Fruit fly (Drosophila melanogaster): ENCODE results near the gene Bub3.
A peak's percentile ranks its signal among the peaks of the same experiment; 100 is the strongest.

The Bub3 gene

dm6 chr3R:29716043-29716781 lies 41.0 kb upstream of the Bub3 start (continued):
- TF ChIP-seq dmrt99B (tag; optimal IDR thresholded peaks at IDR 0.05) (peak; percentile 7), CG6254 (GFP tag; optimal IDR thresholded peaks at IDR 0.05) (peak; percentile 3), bsh (GFP tag; optimal IDR thresholded peaks at IDR 0.05) (peak in 1 of 2 experiments; percentile 1), CG8359 (GFP tag; optimal IDR thresholded peaks at IDR 0.05; ENCODE audit: borderline replicate concordance) (peak; percentile 33), Lpt (GFP tag; optimal IDR thresholded peaks at IDR 0.05) (peak; percentile 93), CG11085 (GFP tag; IDR thresholded peaks at IDR 0.05) (no peak), unc-4 (GFP tag; IDR thresholded peaks at IDR 0.05; ENCODE audit: partially characterized antibody) (no peak), Med (GFP tag) (peak; percentile 48), D (optimal IDR thresholded peaks at IDR 0.05) (no peak), D (GFP tag; optimal IDR thresholded peaks at IDR 0.05) (no peak), B-H1 (GFP tag; IDR thresholded peaks at IDR 0.05) (no peak), Rfx (GFP tag; IDR thresholded peaks at IDR 0.05) (0 out of 2 replicates have a peak, but pooled peaks have one; percentile 13), D19B (GFP tag; optimal IDR thresholded peaks at IDR 0.05) (no peak), Dref (GFP tag; IDR thresholded peaks at IDR 0.05) (no peak), dan (GFP tag; IDR thresholded peaks at IDR 0.05) (no peak), ase (GFP tag; IDR thresholded peaks at IDR 0.05) (no peak), CG11504 (tag; optimal IDR thresholded peaks at IDR 0.05) (peak; percentile 1), chinmo (GFP tag; IDR thresholded peaks at IDR 0.05; ENCODE audit: partially characterized antibody) (no peak), al (GFP tag; IDR thresholded peaks at IDR 0.05) (no peak), caup (GFP tag; optimal IDR thresholded peaks at IDR 0.05; ENCODE audit: severe bottlenecking) (no peak), CG5180 (GFP tag; optimal IDR thresholded peaks at IDR 0.05) (no peak), CG14965 (GFP tag; optimal IDR thresholded peaks at IDR 0.05; ENCODE audit: borderline replicate concordance) (peak; percentile 78), CG15269 (tag; optimal IDR thresholded peaks at IDR 0.05) (no peak), gcm2 (GFP tag; optimal IDR thresholded peaks at IDR 0.05) (no peak), Sox102F (GFP tag; optimal IDR thresholded peaks at IDR 0.05) (no peak), CG4424 (GFP tag; optimal IDR thresholded peaks at IDR 0.05) (no peak), CG31365 (tag; optimal IDR thresholded peaks at IDR 0.05) (no peak), gsb (GFP tag; IDR thresholded peaks at IDR 0.05) (0 out of 2 replicates have a peak, but pooled peaks have one; percentile 20), CG10959 (GFP tag; IDR thresholded peaks at IDR 0.05) (peak; percentile 7; the same call in 1 of the 2 replicates), sens-2 (GFP tag; IDR thresholded peaks at IDR 0.05) (no peak), Nf-YB (GFP tag; optimal IDR thresholded peaks at IDR 0.05) (no peak), bigmax (GFP tag; optimal IDR thresholded peaks at IDR 0.05) (no peak), CG6654 (GFP tag; optimal IDR thresholded peaks at IDR 0.05) (no peak), ems (GFP tag; optimal IDR thresholded peaks at IDR 0.05) (no peak), CG8281 (tag; optimal IDR thresholded peaks at IDR 0.05) (no peak), HLHmδ (GFP tag; optimal IDR thresholded peaks at IDR 0.05) (peak; percentile 47), usp (GFP tag; optimal IDR thresholded peaks at IDR 0.05) (no peak), Dip3 (GFP tag; optimal IDR thresholded peaks at IDR 0.05) (no peak), h (optimal IDR thresholded peaks at IDR 0.05) (peak; percentile 70), CG7556 (GFP tag; optimal IDR thresholded peaks at IDR 0.05) (no peak), CG32532 (GFP tag; IDR thresholded peaks at IDR 0.05) (peak; percentile 20; the same call in 1 of the 2 replicates), CG12219 (GFP tag; optimal IDR thresholded peaks at IDR 0.05) (peak; percentile 15), Dp (GFP tag; optimal IDR thresholded peaks at IDR 0.05) (no peak), CG13775 (GFP tag; optimal IDR thresholded peaks at IDR 0.05) (no peak), trem (tag; optimal IDR thresholded peaks at IDR 0.05) (no peak), CG3995 (GFP tag; optimal IDR thresholded peaks at IDR 0.05) (no peak), NFAT (GFP tag; IDR thresholded peaks at IDR 0.05) (no peak), Antp (GFP tag; optimal IDR thresholded peaks at IDR 0.05) (no peak), CG8089 (GFP tag; optimal IDR thresholded peaks at IDR 0.05) (no peak), CG13424 (tag; optimal IDR thresholded peaks at IDR 0.05) (no peak)
